Fruit fly (Drosophila melanogaster): ENCODE measurements around the gene Vps33B.

Vps33B gene

dm6 chr3R:25482463-25483173, 9.3 kb downstream of the Vps33B start, which contains the start of the genes XNP, CG42488 and CG5116 (continued):
- peak; percentile 32; the same call in 1 of the 2 replicates for TF ChIP-seq lmd (GFP tag; IDR thresholded peaks at IDR 0.05)
- no peak for TF ChIP-seq CG1792 (GFP tag; optimal IDR thresholded peaks at IDR 0.05)
- no peak for TF ChIP-seq CG17612 (GFP tag; IDR thresholded peaks at IDR 0.05)
- no peak for TF ChIP-seq Rx (GFP tag; IDR thresholded peaks at IDR 0.05)
- no peak for TF ChIP-seq tap (tag; optimal IDR thresholded peaks at IDR 0.05)
- no peak for TF ChIP-seq wek (GFP tag; optimal IDR thresholded peaks at IDR 0.05)
- no peak for TF ChIP-seq CG9609 (GFP tag; optimal IDR thresholded peaks at IDR 0.05)
- TF ChIP-seq sim (GFP tag; IDR thresholded peaks at IDR 0.05) = no peak
- TF ChIP-seq unc-4 (GFP tag; IDR thresholded peaks at IDR 0.05; ENCODE audit: partially characterized antibody) = peak; percentile 99
- TF ChIP-seq CG11696 (GFP tag; IDR thresholded peaks at IDR 0.05) = no peak
- no peak for TF ChIP-seq Oaz (GFP tag; IDR thresholded peaks at IDR 0.05)
- peak; percentile 66 for TF ChIP-seq Max (GFP tag; optimal IDR thresholded peaks at IDR 0.05)
- no peak for TF ChIP-seq disco-r (GFP tag; optimal IDR thresholded peaks at IDR 0.05)
- peak; percentile 11 for TF ChIP-seq Six4 (GFP tag; optimal IDR thresholded peaks at IDR 0.05)
- TF ChIP-seq ash1 (GFP tag; optimal IDR thresholded peaks at IDR 0.05) = no peak
- TF ChIP-seq CG14014 (GFP tag; IDR thresholded peaks at IDR 0.05) = peak; percentile 64
- no peak for TF ChIP-seq Jarid2 (GFP tag; optimal IDR thresholded peaks at IDR 0.05)
- no peak for TF ChIP-seq Lim3 (GFP tag; IDR thresholded peaks at IDR 0.05)
- TF ChIP-seq CG10267 (tag; optimal IDR thresholded peaks at IDR 0.05) = peak; percentile 62
- TF ChIP-seq CG9932 (GFP tag; IDR thresholded peaks at IDR 0.05) = peak; percentile 86
- TF ChIP-seq CG17186 (GFP tag; optimal IDR thresholded peaks at IDR 0.05) = peak; percentile 87
- TF ChIP-seq gfzf (GFP tag; optimal IDR thresholded peaks at IDR 0.05) = no peak
- TF ChIP-seq CG17328 (GFP tag; IDR thresholded peaks at IDR 0.05) = peak; percentile 37; the same call in 1 of the 2 replicates
- peak; percentile 37 for TF ChIP-seq bcd (GFP tag; optimal IDR thresholded peaks at IDR 0.05)
- TF ChIP-seq Dbx (GFP tag; IDR thresholded peaks at IDR 0.05) = peak; percentile 70; the same call in 1 of the 3 replicates
- no peak for TF ChIP-seq Awh (GFP tag; IDR thresholded peaks at IDR 0.05)
- TF ChIP-seq CG7786 (GFP tag; optimal IDR thresholded peaks at IDR 0.05) = peak; percentile 29
- 0 out of 2 replicates have a peak, but pooled peaks have one; percentile 26 for TF ChIP-seq Atf6 (GFP tag; IDR thresholded peaks at IDR 0.05)
- TF ChIP-seq da (GFP tag; optimal IDR thresholded peaks at IDR 0.05) = no peak
- TF ChIP-seq pnt (GFP tag; optimal IDR thresholded peaks at IDR 0.05) = no peak
- TF ChIP-seq CG2875 (GFP tag; optimal IDR thresholded peaks at IDR 0.05) = no peak
- TF ChIP-seq Xrp1 (GFP tag; IDR thresholded peaks at IDR 0.05) = peak; percentile 40; the same call in 1 of the 2 replicates
- no peak for TF ChIP-seq Bteb2 (GFP tag; optimal IDR thresholded peaks at IDR 0.05)
- TF ChIP-seq CG14965 (GFP tag; optimal IDR thresholded peaks at IDR 0.05; ENCODE audit: borderline replicate concordance) = no peak
- peak; percentile 57 for TF ChIP-seq NfI (GFP tag; optimal IDR thresholded peaks at IDR 0.05)
- peak; percentile 55 for TF ChIP-seq CG33557 (GFP tag; optimal IDR thresholded peaks at IDR 0.05)
- TF ChIP-seq CG14441 (GFP tag; IDR thresholded peaks at IDR 0.05) = 0 out of 2 replicates have a peak, but pooled peaks have one; percentile 24
- TF ChIP-seq pan (optimal IDR thresholded peaks at IDR 0.05) = no peak
- no peak for TF ChIP-seq pan (GFP tag; optimal IDR thresholded peaks at IDR 0.05 in 1 of 2, IDR thresholded peaks at IDR 0.05 in 1 of 2)
- TF ChIP-seq CG17912 (GFP tag; optimal IDR thresholded peaks at IDR 0.05) = no peak
- TF ChIP-seq slou (GFP tag; optimal IDR thresholded peaks at IDR 0.05) = no peak
- no peak; the same call in 1 of the 2 replicates for TF ChIP-seq CG4404 (GFP tag; IDR thresholded peaks at IDR 0.05)
- TF ChIP-seq Optix (GFP tag; IDR thresholded peaks at IDR 0.05) = no peak
- no peak; the same call in 2 of the 3 replicates for TF ChIP-seq CG14050 (GFP tag; IDR thresholded peaks at IDR 0.05)
- TF ChIP-seq CG8478 (optimal IDR thresholded peaks at IDR 0.05) = no peak
- no peak for TF ChIP-seq CG13894 (tag; optimal IDR thresholded peaks at IDR 0.05)
- TF ChIP-seq ato (GFP tag; IDR thresholded peaks at IDR 0.05; ENCODE audit: partially characterized antibody) = peak; percentile 92
- TF ChIP-seq Gug (GFP tag; IDR thresholded peaks at IDR 0.05) = peak; percentile 61; the same call in 2 of the 4 replicates
- no peak for TF ChIP-seq CG15011 (GFP tag; optimal IDR thresholded peaks at IDR 0.05)
- TF ChIP-seq crol (GFP tag; IDR thresholded peaks at IDR 0.05) = no peak
- peak; percentile 71 for TF ChIP-seq Abd-B (GFP tag; optimal IDR thresholded peaks at IDR 0.05)
